Worm (Caenorhabditis elegans) whole organism, L2 larva: ENCODE measurements around the gene Y70G10A.4.

ENCODE experiments used
- C34F6.9 ChIP-seq: fragments of 150-350 bp; optimal IDR thresholded peaks from 2 replicates; lab custom pipeline; 2014; ENCODE audit warnings: missing biosample characterization, missing genetic modification characterization
- F13H6.1 ChIP-seq: sonication (generic microtip); optimal IDR thresholded peaks from 2 replicates; lab custom pipeline; 2016; ENCODE audit warnings: missing genetic modification characterization, missing compliant biosample characterization
- R02D3.7 ChIP-seq: fragments of 150-350 bp; optimal IDR thresholded peaks from 2 replicates; lab custom pipeline; 2014; ENCODE audit warnings: missing biosample characterization, missing genetic modification characterization
- Y55F3AM.14 ChIP-seq: fragments of 200-800 bp; sonication (Bioruptor generic); optimal IDR thresholded peaks from 2 replicates; lab custom pipeline; 2018; ENCODE audit warnings: mild to moderate bottlenecking, missing genetic modification characterization, missing compliant biosample characterization
- aly-2 ChIP-seq: fragments of 150-350 bp; optimal IDR thresholded peaks from 2 replicates; lab custom pipeline; 2014; ENCODE audit warnings: missing biosample characterization, missing genetic modification characterization
- ama-1 ChIP-seq: fragments of 150-350 bp; optimal IDR thresholded peaks from 2 replicates; lab custom pipeline; 2018; ENCODE audit warnings: inconsistent platforms
- ceh-16 ChIP-seq: fragments of 150-350 bp; optimal IDR thresholded peaks from 2 replicates; lab custom pipeline; 2014; ENCODE audit warnings: missing biosample characterization, missing genetic modification characterization
- ceh-82 ChIP-seq: fragments of 150-350 bp; optimal IDR thresholded peaks from 2 replicates; lab custom pipeline; 2014; ENCODE audit warnings: missing biosample characterization, missing genetic modification characterization
- crh-2 ChIP-seq: sonication (generic microtip); optimal IDR thresholded peaks from 2 replicates; lab custom pipeline; 2017; ENCODE audit warnings: missing biosample characterization, missing genetic modification characterization
- elt-1 ChIP-seq: fragments of 150-350 bp; optimal IDR thresholded peaks from 2 replicates; lab custom pipeline; 2014; ENCODE audit warnings: missing biosample characterization, missing genetic modification characterization
- elt-3 ChIP-seq: sonication (generic microtip); optimal IDR thresholded peaks from 2 replicates; lab custom pipeline; 2017; ENCODE audit warnings: missing biosample characterization, missing genetic modification characterization
- gmeb-1 ChIP-seq: fragments of 150-350 bp; optimal IDR thresholded peaks from 2 replicates; lab custom pipeline; 2014; ENCODE audit warnings: missing biosample characterization, missing genetic modification characterization
- lin-11 ChIP-seq: fragments of 150-350 bp; sonication (generic microtip); optimal IDR thresholded peaks from 2 replicates; lab custom pipeline; 2014; ENCODE audit warnings: missing biosample characterization, missing genetic modification characterization, inconsistent platforms, mixed read lengths
- lin-13 ChIP-seq: fragments of 150-350 bp; optimal IDR thresholded peaks from 2 replicates; lab custom pipeline; 2014; ENCODE audit warnings: missing biosample characterization, missing genetic modification reagents, missing genetic modification characterization
- lsy-2 ChIP-seq, 2 experiments: fragments of 150-350 bp in 1 of 2; sonication (generic microtip) in 1 of 2; optimal IDR thresholded peaks; 2 replicates each; lab custom pipeline; 2014 to 2017; ENCODE audit warnings: missing biosample characterization in 2 of 2, missing genetic modification characterization in 2 of 2
- mab-5 ChIP-seq: fragments of 150-350 bp; optimal IDR thresholded peaks from 2 replicates; lab custom pipeline; 2014; ENCODE audit warnings: missing biosample characterization, missing genetic modification characterization
- mbf-1 ChIP-seq: sonication (generic microtip); optimal IDR thresholded peaks from 2 replicates; lab custom pipeline; 2017; ENCODE audit warnings: missing biosample characterization, missing genetic modification characterization
- mdl-1 ChIP-seq, 2 experiments: fragments of 150-350 bp in 1 of 2; sonication (generic microtip) in 1 of 2; optimal IDR thresholded peaks; 2 replicates each; lab custom pipeline; 2017; ENCODE audit warnings: missing biosample characterization in 2 of 2, missing genetic modification characterization in 2 of 2
- nhr-10 ChIP-seq: sonication (generic microtip); optimal IDR thresholded peaks from 2 replicates; lab custom pipeline; 2017; ENCODE audit warnings: missing biosample characterization, missing genetic modification characterization
- nhr-11 ChIP-seq: fragments of 150-350 bp; optimal IDR thresholded peaks from 2 replicates; lab custom pipeline; 2014; ENCODE audit warnings: missing biosample characterization, missing genetic modification characterization
- nhr-12 ChIP-seq: fragments of 150-350 bp; optimal IDR thresholded peaks from 2 replicates; lab custom pipeline; 2014; ENCODE audit warnings: missing biosample characterization, missing genetic modification characterization
- nhr-129 ChIP-seq: fragments of 150-350 bp; optimal IDR thresholded peaks from 2 replicates; lab custom pipeline; 2014; ENCODE audit warnings: missing biosample characterization, missing genetic modification characterization
- nhr-21 ChIP-seq: fragments of 150-350 bp; optimal IDR thresholded peaks from 2 replicates; lab custom pipeline; 2014; ENCODE audit warnings: missing biosample characterization, missing genetic modification characterization
- nhr-237 ChIP-seq: fragments of 150-350 bp; optimal IDR thresholded peaks from 2 replicates; lab custom pipeline; 2014; ENCODE audit warnings: missing biosample characterization, missing genetic modification characterization
- nhr-6 ChIP-seq: fragments of 150-350 bp; optimal IDR thresholded peaks from 2 replicates; lab custom pipeline; 2014; ENCODE audit warnings: missing biosample characterization, missing genetic modification characterization
- nhr-77 ChIP-seq: fragments of 150-350 bp; optimal IDR thresholded peaks from 2 replicates; lab custom pipeline; 2014; ENCODE audit warnings: missing biosample characterization, missing genetic modification characterization
- peb-1 ChIP-seq: fragments of 150-350 bp; optimal IDR thresholded peaks from 2 replicates; lab custom pipeline; 2014; ENCODE audit warnings: missing biosample characterization, missing genetic modification characterization
- sem-4 ChIP-seq: fragments of 150-350 bp; optimal IDR thresholded peaks from 2 replicates; lab custom pipeline; 2014; ENCODE audit warnings: missing biosample characterization, missing genetic modification reagents, missing genetic modification characterization
- skn-1 ChIP-seq: sonication (generic microtip); optimal IDR thresholded peaks from 2 replicates; lab custom pipeline; 2017; ENCODE audit warnings: missing biosample characterization, missing genetic modification characterization
- sma-3 ChIP-seq: sonication (generic microtip); optimal IDR thresholded peaks from 2 replicates; lab custom pipeline; 2016; ENCODE audit warnings: missing genetic modification reagents, missing genetic modification characterization, missing compliant biosample characterization
- sma-9 ChIP-seq, 2 experiments: fragments of 150-350 bp in 1 of 2; sonication (generic microtip) in 1 of 2; optimal IDR thresholded peaks; 2 replicates each; lab custom pipeline; 2014 to 2016; ENCODE audit warnings: missing genetic modification characterization in 2 of 2, mild to moderate bottlenecking in 1 of 2, missing biosample characterization in 1 of 2, missing compliant biosample characterization in 1 of 2, missing genetic modification reagents in 1 of 2, moderate library complexity in 1 of 2
- unc-55 ChIP-seq: fragments of 150-350 bp; sonication (generic microtip); optimal IDR thresholded peaks from 3 replicates; lab custom pipeline; 2014; ENCODE audit warnings: missing biosample characterization, missing genetic modification reagents, missing genetic modification characterization
- unc-62 ChIP-seq: fragments of 150-350 bp; optimal IDR thresholded peaks from 2 replicates; lab custom pipeline; 2014; ENCODE audit warnings: missing biosample characterization, missing genetic modification reagents, missing genetic modification characterization
- zag-1 ChIP-seq: fragments of 150-350 bp; optimal IDR thresholded peaks from 2 replicates; lab custom pipeline; 2014; ENCODE audit warnings: missing biosample characterization, missing genetic modification characterization
- ztf-1 ChIP-seq: fragments of 200-800 bp; sonication (Bioruptor generic); conservative IDR thresholded peaks from 2 replicates; pipeline ENCODE4 v1.3.6; 2022; ENCODE audit warnings: missing genetic modification characterization, missing compliant biosample characterization
- ztf-11 ChIP-seq: sonication (generic microtip); optimal IDR thresholded peaks from 2 replicates; lab custom pipeline; 2017; ENCODE audit warnings: missing biosample characterization, missing genetic modification characterization
- ztf-4 ChIP-seq: fragments of 150-350 bp; optimal IDR thresholded peaks from 2 replicates; lab custom pipeline; 2014; ENCODE audit warnings: missing biosample characterization, missing genetic modification characterization

Y70G10A.4 gene

DNA sequence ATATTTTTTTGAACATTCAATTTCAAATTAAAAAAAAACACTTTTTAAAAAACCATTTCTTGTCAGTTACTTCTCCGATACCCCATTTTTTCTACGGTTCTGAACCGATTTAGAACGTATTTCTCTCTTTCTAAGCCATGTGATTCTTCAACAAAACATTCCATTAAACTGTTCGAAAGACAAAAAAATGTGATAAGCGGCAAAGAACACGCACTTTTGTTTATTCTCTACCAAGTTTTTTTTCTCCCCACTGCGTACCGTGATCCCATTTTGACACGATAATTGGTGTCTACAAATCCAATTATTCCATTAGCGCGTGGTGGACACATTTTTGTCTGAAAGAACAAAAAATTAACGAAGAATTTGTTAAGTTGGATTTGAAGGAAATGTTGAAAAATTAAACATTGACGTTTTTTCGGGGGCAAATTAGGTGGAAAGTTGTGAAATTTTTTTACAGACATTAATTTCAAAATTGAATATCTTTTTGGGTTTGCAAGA, 19.4 kb downstream of the Y70G10A.4 start:
- TF ChIP-seq nhr-129 (tag; lab: Kevin White, UChicago) (peak; percentile 13), nhr-11 (no peak)

DNA sequence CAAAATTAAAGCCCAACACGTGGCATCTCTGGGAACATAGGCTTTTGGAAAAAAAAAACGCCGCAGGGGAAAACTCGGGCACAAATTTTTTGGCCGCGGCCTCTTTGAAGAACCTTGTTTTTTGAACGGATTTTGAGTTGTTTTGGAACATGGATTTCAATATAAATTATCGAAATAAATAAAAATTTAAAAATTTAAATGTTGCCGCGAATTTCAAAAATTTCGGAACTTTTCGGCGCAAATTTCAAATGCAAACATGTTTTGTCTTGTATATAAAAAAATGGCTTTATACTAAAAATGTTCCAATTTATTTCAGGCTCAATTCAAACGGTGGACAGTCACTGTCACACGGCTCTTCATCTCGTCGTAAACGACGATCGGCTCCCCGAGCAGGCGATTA, 22.1 kb downstream of the Y70G10A.4 start:
- TF ChIP-seq mbf-1, result no peak
- TF ChIP-seq, all 48 proteins: peak for 0

DNA sequence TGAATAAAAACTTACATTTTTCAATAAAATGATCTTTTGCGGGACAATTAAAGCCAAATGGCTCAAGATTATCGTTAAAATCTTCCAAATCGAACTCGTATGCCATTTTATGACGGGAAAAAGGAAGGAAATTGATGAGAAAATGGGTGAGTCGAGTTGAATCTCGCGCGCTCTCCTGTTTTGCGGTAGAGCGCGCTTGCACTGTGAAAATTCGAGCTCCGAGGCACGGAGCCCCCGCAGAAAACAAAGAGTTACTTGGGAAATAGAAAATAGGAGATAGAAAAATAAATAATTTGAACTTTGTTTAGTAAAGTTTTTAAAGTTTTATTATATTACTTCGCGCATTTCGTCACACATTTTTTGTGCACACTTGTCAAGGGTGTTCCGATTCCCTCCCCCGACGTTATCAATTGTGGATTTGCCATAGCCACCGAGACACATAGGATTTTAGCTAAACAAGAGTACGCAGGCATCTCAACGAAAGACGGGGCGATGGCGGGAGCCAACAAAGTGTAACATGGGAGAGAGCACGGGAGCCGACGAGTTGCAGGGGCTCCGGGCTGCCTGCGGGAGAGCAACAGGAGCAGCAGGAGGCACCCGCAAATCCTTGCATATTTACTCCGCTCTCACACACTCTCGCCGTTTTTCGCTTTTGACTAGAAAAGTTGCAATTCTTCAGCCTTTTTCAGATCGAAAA, 26.6 kb downstream of the Y70G10A.4 start, which contains the start of the genes div-1 and cor-1:
div-1 (minus strand) TSS at position 119 of the 697 bp plus-strand sequence.
cor-1 (plus strand) TSS at position 671 of the 697 bp plus-strand sequence.
- no peak for TF ChIP-seq ceh-16 (tag; lab: Kevin White, UChicago)
- TF ChIP-seq nhr-6 (tag; lab: Kevin White, UChicago), result no peak
- no peak for TF ChIP-seq nhr-77 (tag; lab: Kevin White, UChicago)
- TF ChIP-seq sma-3 (GFP tag; lab: Kevin White, UChicago), result peak; percentile 10
- no peak for TF ChIP-seq ztf-11 (tag; lab: Kevin White, UChicago)
- peak; percentile 37 for TF ChIP-seq crh-2
- TF ChIP-seq ztf-4 (tag; lab: Kevin White, UChicago), result no peak
- no peak for TF ChIP-seq ztf-1 (GFP tag; lab: Robert Waterston, UW)
- no peak for TF ChIP-seq zag-1 (tag; lab: Kevin White, UChicago)
- TF ChIP-seq mab-5 (tag; lab: Kevin White, UChicago), result no peak
- no peak for TF ChIP-seq nhr-12
- TF ChIP-seq gmeb-1 (tag; lab: Kevin White, UChicago), result peak; percentile 86
- peak; percentile 56 for TF ChIP-seq unc-55 (GFP tag; lab: Kevin White, UChicago)
- TF ChIP-seq R02D3.7 (tag; lab: Kevin White, UChicago), result no peak
- no peak for TF ChIP-seq mdl-1 (tag; optimal IDR thresholded peaks at IDR 0.05; lab: Kevin White, UChicago)
- TF ChIP-seq F13H6.1 (tag; lab: Kevin White, UChicago), result peak; percentile 5
- no peak for TF ChIP-seq sma-9 (GFP tag; optimal IDR thresholded peaks at IDR 0.05; lab: Kevin White, UChicago)
- no peak for TF ChIP-seq sma-9 (tag; optimal IDR thresholded peaks at IDR 0.05; lab: Kevin White, UChicago)
- peak; percentile 16 for TF ChIP-seq lin-13 (GFP tag; lab: Kevin White, UChicago)
- no peak for TF ChIP-seq peb-1 (tag; lab: Kevin White, UChicago)
- peak; percentile 38 for TF ChIP-seq C34F6.9 (tag; lab: Kevin White, UChicago)
- TF ChIP-seq elt-1 (tag; lab: Kevin White, UChicago), result no peak
- peak; percentile 15 for TF ChIP-seq nhr-129 (tag; lab: Kevin White, UChicago)
- TF ChIP-seq Y55F3AM.14 (GFP tag; lab: Kevin White, UChicago), result no peak
- peak in 1 of 2 experiments; percentile 60 for TF ChIP-seq lsy-2 (tag; optimal IDR thresholded peaks at IDR 0.05; lab: Kevin White, UChicago)
- TF ChIP-seq, all 48 proteins: peak for 9

DNA sequence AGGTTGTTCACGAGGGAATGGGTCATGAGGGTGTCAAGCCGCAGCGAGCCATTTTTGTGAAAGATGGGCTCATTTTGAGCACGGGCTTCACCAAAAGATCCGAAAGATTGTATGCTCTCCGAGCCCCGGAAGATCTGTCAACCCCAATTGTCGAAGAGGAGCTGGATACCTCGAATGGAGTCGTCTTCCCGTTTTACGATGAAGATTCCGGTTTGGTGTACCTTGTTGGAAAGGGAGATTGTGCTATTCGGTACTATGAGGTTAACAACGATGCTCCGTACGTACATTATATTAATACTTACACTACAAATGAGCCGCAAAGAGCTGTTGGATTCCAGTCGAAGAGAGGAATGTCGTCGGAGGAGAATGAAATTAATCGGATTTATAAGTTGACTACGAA, 29.2 kb downstream of the Y70G10A.4 start:
- TF ChIP-seq ama-1 (lab: Kevin White, UChicago) (no peak), peb-1 (tag; lab: Kevin White, UChicago) (no peak), ztf-11 (tag; lab: Kevin White, UChicago) (no peak), aly-2 (no peak), ztf-4 (tag; lab: Kevin White, UChicago) (no peak), nhr-10 (tag; lab: Kevin White, UChicago) (no peak), lin-11 (no peak), unc-62 (GFP tag; lab: Kevin White, UChicago) (no peak), nhr-237 (no peak), ztf-1 (GFP tag; lab: Robert Waterston, UW) (no peak), gmeb-1 (tag; lab: Kevin White, UChicago) (no peak), elt-3 (tag; lab: Kevin White, UChicago) (no peak), ceh-82 (tag; lab: Kevin White, UChicago) (no peak), nhr-21 (tag; lab: Kevin White, UChicago) (no peak), nhr-12 (no peak), lsy-2 (tag; optimal IDR thresholded peaks at IDR 0.05; lab: Kevin White, UChicago) (no peak), sem-4 (tag; lab: Kevin White, UChicago) (no peak), sma-3 (GFP tag; lab: Kevin White, UChicago) (no peak), skn-1 (tag; lab: Kevin White, UChicago) (no peak)
